Worm (Caenorhabditis elegans) whole organism, L2 larva: Measurements from ENCODE around the gene F54B11.4.

ENCODE experiments used
- C34F6.9 ChIP-seq: fragments of 150-350 bp; optimal IDR thresholded peaks from 2 replicates; lab custom pipeline; 2014; ENCODE audit warnings: missing biosample characterization, missing genetic modification characterization
- F13H6.1 ChIP-seq: sonication (generic microtip); optimal IDR thresholded peaks from 2 replicates; lab custom pipeline; 2016; ENCODE audit warnings: missing genetic modification characterization, missing compliant biosample characterization
- Y55F3AM.14 ChIP-seq: fragments of 200-800 bp; sonication (Bioruptor generic); optimal IDR thresholded peaks from 2 replicates; lab custom pipeline; 2018; ENCODE audit warnings: mild to moderate bottlenecking, missing genetic modification characterization, missing compliant biosample characterization
- ZK546.5 ChIP-seq: sonication (generic microtip); optimal IDR thresholded peaks from 2 replicates; lab custom pipeline; 2017; ENCODE audit warnings: missing biosample characterization, missing genetic modification characterization
- alr-1 ChIP-seq: fragments of 150-350 bp; optimal IDR thresholded peaks from 2 replicates; lab custom pipeline; 2014; ENCODE audit warnings: missing biosample characterization, missing genetic modification characterization
- aly-2 ChIP-seq: fragments of 150-350 bp; optimal IDR thresholded peaks from 2 replicates; lab custom pipeline; 2014; ENCODE audit warnings: missing biosample characterization, missing genetic modification characterization
- ama-1 ChIP-seq: fragments of 150-350 bp; optimal IDR thresholded peaks from 2 replicates; lab custom pipeline; 2018; ENCODE audit warnings: inconsistent platforms
- blmp-1 ChIP-seq: sonication (generic microtip); optimal IDR thresholded peaks from 2 replicates; lab custom pipeline; 2017; ENCODE audit warnings: missing genetic modification characterization, mild to moderate bottlenecking, missing compliant biosample characterization, antibody characterized with exemption, moderate library complexity; ENCODE audit not compliant: insufficient read depth
- ceh-16 ChIP-seq: fragments of 150-350 bp; optimal IDR thresholded peaks from 2 replicates; lab custom pipeline; 2014; ENCODE audit warnings: missing biosample characterization, missing genetic modification characterization
- crh-2 ChIP-seq: sonication (generic microtip); optimal IDR thresholded peaks from 2 replicates; lab custom pipeline; 2017; ENCODE audit warnings: missing biosample characterization, missing genetic modification characterization
- dmd-4 ChIP-seq: sonication (generic microtip); optimal IDR thresholded peaks from 2 replicates; lab custom pipeline; 2017; ENCODE audit warnings: missing biosample characterization, missing genetic modification characterization
- elt-3 ChIP-seq: sonication (generic microtip); optimal IDR thresholded peaks from 2 replicates; lab custom pipeline; 2017; ENCODE audit warnings: missing biosample characterization, missing genetic modification characterization
- fos-1 ChIP-seq: fragments of 150-350 bp; optimal IDR thresholded peaks from 2 replicates; lab custom pipeline; 2014; ENCODE audit warnings: missing biosample characterization, missing genetic modification characterization
- gmeb-1 ChIP-seq: fragments of 150-350 bp; optimal IDR thresholded peaks from 2 replicates; lab custom pipeline; 2014; ENCODE audit warnings: missing biosample characterization, missing genetic modification characterization
- lin-39 ChIP-seq: fragments of 150-350 bp; optimal IDR thresholded peaks from 2 replicates; lab custom pipeline; 2014; ENCODE audit warnings: missing biosample characterization, missing genetic modification reagents, missing genetic modification characterization
- lsy-2 ChIP-seq, 2 experiments: fragments of 150-350 bp in 1 of 2; sonication (generic microtip) in 1 of 2; optimal IDR thresholded peaks; 2 replicates each; lab custom pipeline; 2014 to 2017; ENCODE audit warnings: missing biosample characterization in 2 of 2, missing genetic modification characterization in 2 of 2
- mab-5 ChIP-seq: fragments of 150-350 bp; optimal IDR thresholded peaks from 2 replicates; lab custom pipeline; 2014; ENCODE audit warnings: missing biosample characterization, missing genetic modification characterization
- mdl-1 ChIP-seq, 2 experiments: fragments of 150-350 bp in 1 of 2; sonication (generic microtip) in 1 of 2; optimal IDR thresholded peaks; 2 replicates each; lab custom pipeline; 2017; ENCODE audit warnings: missing biosample characterization in 2 of 2, missing genetic modification characterization in 2 of 2
- nhr-11 ChIP-seq: fragments of 150-350 bp; optimal IDR thresholded peaks from 2 replicates; lab custom pipeline; 2014; ENCODE audit warnings: missing biosample characterization, missing genetic modification characterization
- nhr-12 ChIP-seq: fragments of 150-350 bp; optimal IDR thresholded peaks from 2 replicates; lab custom pipeline; 2014; ENCODE audit warnings: missing biosample characterization, missing genetic modification characterization
- nhr-129 ChIP-seq: fragments of 150-350 bp; optimal IDR thresholded peaks from 2 replicates; lab custom pipeline; 2014; ENCODE audit warnings: missing biosample characterization, missing genetic modification characterization
- nhr-23 ChIP-seq: fragments of 150-350 bp; optimal IDR thresholded peaks from 2 replicates; lab custom pipeline; 2014; ENCODE audit warnings: missing biosample characterization, missing genetic modification reagents, missing genetic modification characterization
- nhr-237 ChIP-seq: fragments of 150-350 bp; optimal IDR thresholded peaks from 2 replicates; lab custom pipeline; 2014; ENCODE audit warnings: missing biosample characterization, missing genetic modification characterization
- nhr-25 ChIP-seq: fragments of 150-350 bp; sonication (generic microtip); optimal IDR thresholded peaks from 3 replicates; lab custom pipeline; 2014; ENCODE audit warnings: missing biosample characterization, missing genetic modification characterization
- nhr-6 ChIP-seq: fragments of 150-350 bp; optimal IDR thresholded peaks from 2 replicates; lab custom pipeline; 2014; ENCODE audit warnings: missing biosample characterization, missing genetic modification characterization
- sem-4 ChIP-seq: fragments of 150-350 bp; optimal IDR thresholded peaks from 2 replicates; lab custom pipeline; 2014; ENCODE audit warnings: missing biosample characterization, missing genetic modification reagents, missing genetic modification characterization
- skn-1 ChIP-seq: sonication (generic microtip); optimal IDR thresholded peaks from 2 replicates; lab custom pipeline; 2017; ENCODE audit warnings: missing biosample characterization, missing genetic modification characterization
- sma-3 ChIP-seq: sonication (generic microtip); optimal IDR thresholded peaks from 2 replicates; lab custom pipeline; 2016; ENCODE audit warnings: missing genetic modification reagents, missing genetic modification characterization, missing compliant biosample characterization
- sma-9 ChIP-seq, 2 experiments: fragments of 150-350 bp in 1 of 2; sonication (generic microtip) in 1 of 2; optimal IDR thresholded peaks; 2 replicates each; lab custom pipeline; 2014 to 2016; ENCODE audit warnings: missing genetic modification characterization in 2 of 2, mild to moderate bottlenecking in 1 of 2, missing biosample characterization in 1 of 2, missing compliant biosample characterization in 1 of 2, missing genetic modification reagents in 1 of 2, moderate library complexity in 1 of 2
- snpc-4 ChIP-seq: fragments of 150-350 bp; optimal IDR thresholded peaks from 2 replicates; lab custom pipeline; 2014; ENCODE audit warnings: missing biosample characterization, missing genetic modification characterization
- unc-62 ChIP-seq: fragments of 150-350 bp; optimal IDR thresholded peaks from 2 replicates; lab custom pipeline; 2014; ENCODE audit warnings: missing biosample characterization, missing genetic modification reagents, missing genetic modification characterization
- zag-1 ChIP-seq: fragments of 150-350 bp; optimal IDR thresholded peaks from 2 replicates; lab custom pipeline; 2014; ENCODE audit warnings: missing biosample characterization, missing genetic modification characterization
- ztf-11 ChIP-seq: sonication (generic microtip); optimal IDR thresholded peaks from 2 replicates; lab custom pipeline; 2017; ENCODE audit warnings: missing biosample characterization, missing genetic modification characterization

Gene F54B11.4

DNA sequence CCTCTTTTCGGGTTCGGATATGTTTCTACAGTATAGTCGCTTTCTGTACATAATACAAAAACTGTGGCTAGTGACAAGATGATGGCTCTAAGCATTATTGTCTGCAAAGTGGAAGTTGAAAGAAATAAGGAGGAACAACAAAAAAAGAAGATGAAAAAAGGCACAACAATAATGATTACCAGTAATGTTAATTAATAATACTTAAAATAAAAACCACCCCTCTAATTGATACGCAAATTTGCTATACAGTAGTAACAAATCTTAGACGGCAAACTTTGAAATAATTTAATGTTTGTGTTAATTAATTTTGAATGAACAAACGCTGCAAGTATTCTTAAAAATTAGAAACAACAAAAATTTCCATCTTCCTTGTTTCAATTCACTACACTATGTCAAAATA lies 29.2 kb downstream of the F54B11.4 start, which contains the start of gene Y12A6A.1:
Y12A6A.1 (minus strand) TSS at position 101 of the 400 bp plus-strand sequence.
- TF ChIP-seq fos-1 (no peak), elt-3 (tag; lab: Kevin White, UChicago) (no peak)
- TF ChIP-seq, all 48 proteins: peak for 0

DNA sequence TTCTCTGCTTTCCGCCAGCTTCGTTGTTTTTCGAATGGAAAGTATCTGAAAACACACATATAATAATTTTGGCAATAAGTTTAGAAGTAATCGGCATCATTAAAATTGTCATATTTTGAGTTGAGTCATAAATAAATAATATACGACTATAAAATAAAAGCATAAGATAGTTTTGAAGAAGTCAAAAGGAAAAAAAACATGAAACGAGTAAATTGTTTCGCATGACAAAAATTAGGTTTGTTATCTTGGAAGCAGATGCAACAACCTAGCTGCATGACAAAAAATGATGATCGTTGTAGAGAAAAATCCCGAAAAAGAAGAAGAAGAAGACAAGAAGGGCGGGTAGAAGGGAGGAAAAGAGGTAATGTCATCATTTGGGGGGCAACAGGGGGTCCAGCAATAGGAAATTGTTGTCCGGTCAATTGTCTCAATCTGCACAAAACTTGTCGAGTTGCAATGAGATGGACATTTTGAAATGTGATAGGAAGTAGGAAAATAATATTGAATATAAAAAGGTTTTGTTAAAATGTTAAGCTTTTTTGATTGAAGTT lies 38.7 kb downstream of the F54B11.4 start, which contains the start of gene nlg-1:
nlg-1 (minus strand) TSS at position 51 of the 551 bp plus-strand sequence.
- no peak for TF ChIP-seq mdl-1 (tag; optimal IDR thresholded peaks at IDR 0.05; lab: Kevin White, UChicago)
- TF ChIP-seq nhr-23: no peak
- TF ChIP-seq snpc-4: no peak
- TF ChIP-seq sma-9 (GFP tag; optimal IDR thresholded peaks at IDR 0.05; lab: Kevin White, UChicago): peak; percentile 6
- no peak for TF ChIP-seq sma-9 (tag; optimal IDR thresholded peaks at IDR 0.05; lab: Kevin White, UChicago)
- no peak for TF ChIP-seq nhr-11 (tag; lab: Kevin White, UChicago)
- no peak for TF ChIP-seq nhr-129
- TF ChIP-seq gmeb-1 (tag; lab: Kevin White, UChicago): no peak

DNA sequence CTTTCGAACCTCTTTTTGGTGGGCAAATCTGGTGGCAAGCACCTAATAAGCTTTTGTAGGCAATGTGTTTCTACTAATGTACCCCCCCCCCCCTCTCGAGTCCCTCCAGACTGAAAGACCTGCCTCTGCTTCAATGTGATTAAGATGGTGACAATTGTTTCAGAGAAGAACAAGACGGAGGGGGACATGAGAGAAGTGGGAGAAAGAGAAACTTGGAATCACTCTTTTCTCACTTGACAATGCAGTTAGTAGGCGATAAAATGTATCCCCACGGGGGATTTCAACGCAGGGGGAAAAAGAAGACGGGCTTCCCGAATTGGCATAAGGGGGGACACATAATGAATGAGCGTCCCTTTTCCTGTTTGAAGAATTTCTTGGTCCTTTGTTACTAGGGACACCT lies 39.8 kb downstream of the F54B11.4 start:
- TF ChIP-seq zag-1 (tag; lab: Kevin White, UChicago): no peak
- TF ChIP-seq F13H6.1 (tag; lab: Kevin White, UChicago): no peak
- no peak for TF ChIP-seq nhr-23
- TF ChIP-seq Y55F3AM.14 (GFP tag; lab: Kevin White, UChicago): no peak
- TF ChIP-seq dmd-4 (tag; lab: Kevin White, UChicago): no peak
- TF ChIP-seq ztf-11: no peak
- no peak for TF ChIP-seq nhr-25 (tag; lab: Kevin White, UChicago)
- no peak for TF ChIP-seq aly-2 (tag; lab: Kevin White, UChicago)
- no peak for TF ChIP-seq C34F6.9
- no peak for TF ChIP-seq fos-1
- TF ChIP-seq blmp-1: no peak
- TF ChIP-seq mdl-1 (tag; optimal IDR thresholded peaks at IDR 0.05; lab: Kevin White, UChicago): no peak
- no peak for TF ChIP-seq ama-1 (lab: Kevin White, UChicago)
- TF ChIP-seq nhr-237: no peak
- TF ChIP-seq crh-2 (tag; lab: Kevin White, UChicago): no peak
- TF ChIP-seq mab-5 (tag; lab: Kevin White, UChicago): no peak
- TF ChIP-seq nhr-11 (tag; lab: Kevin White, UChicago): no peak
- TF ChIP-seq ZK546.5 (tag; lab: Kevin White, UChicago): no peak
- no peak for TF ChIP-seq nhr-6 (tag; lab: Kevin White, UChicago)

DNA sequence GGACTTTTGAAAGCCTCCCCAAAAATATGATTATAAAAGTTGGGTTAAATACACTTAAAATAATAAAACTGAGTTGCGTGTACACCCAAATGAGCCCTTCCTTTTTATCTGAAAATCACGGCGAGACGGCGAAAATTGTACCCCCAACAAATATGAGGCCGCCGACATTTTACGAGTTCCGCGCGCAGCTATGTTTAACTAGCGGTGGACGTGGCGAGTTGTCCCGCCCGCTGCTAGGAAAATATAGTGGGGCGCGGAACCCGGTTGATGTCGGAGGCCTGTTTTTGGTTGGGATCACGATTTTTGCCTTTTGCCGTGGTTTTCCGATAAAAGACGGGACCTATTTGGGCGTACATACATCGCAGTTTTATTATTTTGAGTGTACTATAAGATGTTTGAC lies 40.6 kb downstream of the F54B11.4 start:
- TF ChIP-seq crh-2 (tag; lab: Kevin White, UChicago) (no peak), snpc-4 (peak; percentile 58)

DNA sequence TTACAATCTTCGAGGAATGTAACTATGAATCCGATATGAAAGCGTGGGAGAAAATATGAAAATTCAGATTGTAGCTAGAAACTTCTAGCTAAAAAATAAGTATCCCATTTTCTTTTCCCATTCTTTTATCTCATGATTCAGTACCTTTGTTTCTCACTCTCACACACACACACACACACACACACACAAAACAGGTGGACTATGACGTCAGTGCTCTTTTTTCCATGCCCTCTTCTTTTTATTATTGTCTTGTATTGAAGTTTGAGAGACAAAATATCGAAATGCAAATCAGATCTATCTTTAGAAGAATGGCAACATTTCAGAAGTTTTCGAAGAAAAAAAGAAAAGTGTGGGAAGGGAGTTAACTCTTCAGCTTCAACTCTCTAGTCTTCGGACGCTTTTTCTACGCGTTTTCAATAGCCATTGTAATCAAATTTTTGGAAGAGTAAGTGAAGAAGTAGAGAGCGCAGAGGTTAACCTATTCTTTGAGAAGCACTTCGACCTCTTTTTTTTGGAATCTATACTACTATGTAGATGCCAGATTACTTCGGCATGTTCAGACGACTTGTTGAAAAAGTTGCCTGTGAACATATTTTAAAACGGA lies 41.5 kb downstream of the F54B11.4 start:
- TF ChIP-seq C34F6.9: peak; percentile 22
- TF ChIP-seq ama-1 (lab: Kevin White, UChicago): no peak
- no peak for TF ChIP-seq alr-1 (tag; lab: Kevin White, UChicago)
- peak; percentile 40 for TF ChIP-seq sma-9 (GFP tag; optimal IDR thresholded peaks at IDR 0.05; lab: Kevin White, UChicago)
- no peak for TF ChIP-seq sma-9 (tag; optimal IDR thresholded peaks at IDR 0.05; lab: Kevin White, UChicago)
- peak; percentile 7 for TF ChIP-seq F13H6.1 (tag; lab: Kevin White, UChicago)
- TF ChIP-seq, all 48 proteins: peak for 3

DNA sequence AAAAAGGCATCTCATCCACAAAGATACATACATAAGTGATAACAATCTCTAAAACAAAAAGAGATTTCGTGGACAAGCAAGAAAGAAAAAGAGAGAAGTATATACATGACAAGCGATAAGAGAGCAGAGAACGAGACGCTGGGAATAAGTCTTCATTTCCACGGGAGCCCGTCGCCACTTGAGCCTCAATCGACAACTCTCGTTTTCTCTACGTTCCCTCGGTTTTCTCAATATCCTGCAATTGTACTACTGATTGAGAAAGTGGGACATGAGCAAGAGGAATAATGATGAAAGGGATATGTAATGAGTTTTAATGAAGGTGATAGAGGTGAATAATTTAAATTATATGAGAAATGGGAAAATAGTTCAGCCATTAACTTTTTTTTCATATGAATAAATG lies 45.1 kb downstream of the F54B11.4 start:
- TF ChIP-seq F13H6.1 (tag; lab: Kevin White, UChicago) (peak; percentile 24), sma-9 (GFP tag; optimal IDR thresholded peaks at IDR 0.05; lab: Kevin White, UChicago) (peak; percentile 21), sma-9 (tag; optimal IDR thresholded peaks at IDR 0.05; lab: Kevin White, UChicago) (no peak), ztf-11 (no peak)
- TF ChIP-seq, all 48 proteins: peak for 2

DNA sequence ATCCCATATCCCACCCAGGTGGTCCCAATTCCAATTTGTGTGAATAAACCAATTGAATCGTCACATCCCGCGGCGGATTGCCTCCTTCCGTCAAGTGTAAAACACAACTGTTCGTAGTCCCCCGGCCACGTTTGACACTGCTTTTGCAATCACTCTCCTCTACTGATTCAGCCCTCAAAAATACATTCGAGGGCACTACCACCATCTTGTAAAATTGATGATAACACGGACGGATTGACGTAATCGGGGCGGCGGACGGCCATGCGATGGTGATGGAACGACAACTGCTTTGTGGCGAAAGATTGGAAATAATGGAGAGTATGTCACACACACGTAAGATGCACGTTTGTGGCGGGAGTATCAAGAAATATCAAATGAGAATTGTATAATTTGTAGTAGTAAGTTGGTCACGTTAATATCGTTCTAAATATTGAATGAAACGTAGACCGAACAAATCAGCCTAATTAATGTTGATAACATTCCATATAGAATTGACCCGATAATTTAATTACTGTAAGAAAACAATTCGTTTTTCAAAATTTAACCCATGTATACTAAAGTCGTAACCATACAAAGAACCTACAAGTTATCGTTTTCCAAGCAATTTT lies 46.0 kb downstream of the F54B11.4 start:
- TF ChIP-seq nhr-23 (no peak), lsy-2 (tag; optimal IDR thresholded peaks at IDR 0.05; lab: Kevin White, UChicago) (no peak), F13H6.1 (tag; lab: Kevin White, UChicago) (peak; percentile 69), C34F6.9 (peak; percentile 17), sma-3 (no peak), zag-1 (tag; lab: Kevin White, UChicago) (no peak), nhr-12 (tag; lab: Kevin White, UChicago) (no peak), blmp-1 (no peak), sem-4 (tag; lab: Kevin White, UChicago) (peak; percentile 11), lin-39 (tag; lab: Kevin White, UChicago) (peak; percentile 9), fos-1 (no peak), ztf-11 (no peak), ceh-16 (tag; lab: Kevin White, UChicago) (no peak), unc-62 (GFP tag; lab: Kevin White, UChicago) (no peak), sma-9 (GFP tag; optimal IDR thresholded peaks at IDR 0.05; lab: Kevin White, UChicago) (peak; percentile 31), sma-9 (tag; optimal IDR thresholded peaks at IDR 0.05; lab: Kevin White, UChicago) (no peak), ama-1 (lab: Kevin White, UChicago) (no peak), skn-1 (tag; lab: Kevin White, UChicago) (no peak), nhr-25 (tag; lab: Kevin White, UChicago) (no peak), nhr-129 (peak; percentile 53)
